Worm (Caenorhabditis elegans) whole organism, mixed stage, embryonic: Measurements from ENCODE around the gene srg-42.

Experiments used
- M03D4.4 ChIP-seq: sonication (generic microtip); optimal IDR thresholded peaks from 2 replicates; lab custom pipeline; 2017; ENCODE audit warnings: mild to moderate bottlenecking, missing genetic modification characterization, missing compliant biosample characterization
- bed-3 ChIP-seq: fragments of 200-800 bp; sonication (Bioruptor generic); optimal IDR thresholded peaks from 3 replicates; lab custom pipeline; 2018; ENCODE audit warnings: mild to moderate bottlenecking, missing genetic modification characterization, moderate library complexity, missing compliant biosample characterization
- blmp-1 ChIP-seq: fragments of 150-350 bp; optimal IDR thresholded peaks from 2 replicates; lab custom pipeline; 2014; ENCODE audit warnings: missing biosample characterization, missing genetic modification characterization
- ceh-39 ChIP-seq: fragments of 150-350 bp; optimal IDR thresholded peaks from 2 replicates; lab custom pipeline; 2014; ENCODE audit warnings: missing biosample characterization, missing genetic modification characterization
- ceh-43 ChIP-seq: fragments of 200-800 bp; sonication (Bioruptor generic); optimal IDR thresholded peaks from 2 replicates; lab custom pipeline; 2018; ENCODE audit warnings: mild to moderate bottlenecking, missing genetic modification characterization, moderate library complexity, missing compliant biosample characterization
- ceh-83 ChIP-seq: fragments of 200-800 bp; sonication (Bioruptor generic); optimal IDR thresholded peaks from 2 replicates; lab custom pipeline; 2018; ENCODE audit warnings: mild to moderate bottlenecking, missing genetic modification characterization, missing compliant biosample characterization
- ces-1 ChIP-seq: fragments of 150-350 bp; optimal IDR thresholded peaks from 2 replicates; lab custom pipeline; 2014; ENCODE audit warnings: missing biosample characterization, missing genetic modification reagents, missing genetic modification characterization
- cnd-1 ChIP-seq: fragments of 200-800 bp; sonication (Bioruptor generic); optimal IDR thresholded peaks from 2 replicates; lab custom pipeline; 2018; ENCODE audit warnings: mild to moderate bottlenecking, missing genetic modification characterization, missing compliant biosample characterization
- elt-1 ChIP-seq: sonication (generic microtip); optimal IDR thresholded peaks from 2 replicates; lab custom pipeline; 2017; ENCODE audit warnings: missing genetic modification characterization, mild to moderate bottlenecking, missing compliant biosample characterization, antibody characterized with exemption, moderate library complexity, borderline replicate concordance; ENCODE audit not compliant: insufficient read depth
- elt-3 ChIP-seq: fragments of 150-350 bp; optimal IDR thresholded peaks from 2 replicates; lab custom pipeline; 2014; ENCODE audit warnings: missing biosample characterization, missing genetic modification characterization
- ham-2 ChIP-seq: fragments of 200-800 bp; sonication (Bioruptor generic); optimal IDR thresholded peaks from 2 replicates; lab custom pipeline; 2018; ENCODE audit warnings: mild to moderate bottlenecking, missing genetic modification characterization, missing compliant biosample characterization
- lin-13 ChIP-seq: fragments of 150-350 bp; optimal IDR thresholded peaks from 2 replicates; lab custom pipeline; 2014; ENCODE audit warnings: missing biosample characterization, missing genetic modification characterization
- lin-32 ChIP-seq: fragments of 200-800 bp; sonication (Bioruptor generic); optimal IDR thresholded peaks from 2 replicates; lab custom pipeline; 2018; ENCODE audit warnings: mild to moderate bottlenecking, missing genetic modification characterization, missing compliant biosample characterization
- lsy-2 ChIP-seq: fragments of 150-350 bp; optimal IDR thresholded peaks from 2 replicates; lab custom pipeline; 2014; ENCODE audit warnings: missing biosample characterization, missing genetic modification characterization
- mls-2 ChIP-seq: sonication (generic microtip); optimal IDR thresholded peaks from 2 replicates; lab custom pipeline; 2016; ENCODE audit warnings: mild to moderate bottlenecking, missing genetic modification characterization, moderate library complexity, missing compliant biosample characterization
- nhr-12 ChIP-seq: fragments of 150-350 bp; optimal IDR thresholded peaks from 2 replicates; lab custom pipeline; 2014; ENCODE audit warnings: missing biosample characterization, missing genetic modification characterization
- nhr-2 ChIP-seq: fragments of 150-350 bp; optimal IDR thresholded peaks from 2 replicates; lab custom pipeline; 2014; ENCODE audit warnings: missing biosample characterization, missing genetic modification characterization
- nhr-237 ChIP-seq: fragments of 150-350 bp; optimal IDR thresholded peaks from 2 replicates; lab custom pipeline; 2014; ENCODE audit warnings: missing biosample characterization, missing genetic modification characterization
- nhr-28 ChIP-seq: fragments of 150-350 bp; optimal IDR thresholded peaks from 2 replicates; lab custom pipeline; 2014; ENCODE audit warnings: missing biosample characterization, missing genetic modification characterization
- nhr-76 ChIP-seq: sonication (generic microtip); optimal IDR thresholded peaks from 2 replicates; lab custom pipeline; 2017; ENCODE audit warnings: missing biosample characterization, missing genetic modification characterization
- pha-4 ChIP-seq: fragments of 150-350 bp; optimal IDR thresholded peaks from 2 replicates; lab custom pipeline; 2018; ENCODE audit warnings: missing biosample characterization, missing genetic modification reagents, missing genetic modification characterization
- sem-2 ChIP-seq: fragments of 200-800 bp; sonication (Bioruptor generic); optimal IDR thresholded peaks from 2 replicates; lab custom pipeline; 2018; ENCODE audit warnings: mild to moderate bottlenecking, missing genetic modification characterization, missing compliant biosample characterization
- snpc-4 ChIP-seq: fragments of 150-350 bp; optimal IDR thresholded peaks from 2 replicates; lab custom pipeline; 2014; ENCODE audit warnings: missing biosample characterization, missing genetic modification characterization
- sptf-1 ChIP-seq: sonication (generic microtip); optimal IDR thresholded peaks from 2 replicates; lab custom pipeline; 2017; ENCODE audit warnings: mild to moderate bottlenecking, missing genetic modification characterization, moderate library complexity, missing compliant biosample characterization
- tbx-8 ChIP-seq: fragments of 200-800 bp; sonication (Bioruptor generic); optimal IDR thresholded peaks from 2 replicates; lab custom pipeline; 2018; ENCODE audit warnings: mild to moderate bottlenecking, missing genetic modification characterization, moderate library complexity, missing compliant biosample characterization
- unc-120 ChIP-seq: sonication (generic microtip); optimal IDR thresholded peaks from 2 replicates; lab custom pipeline; 2017; ENCODE audit warnings: missing genetic modification characterization, missing compliant biosample characterization; ENCODE audit not compliant: poor library complexity, severe bottlenecking
- zip-8 ChIP-seq: fragments of 150-350 bp; optimal IDR thresholded peaks from 2 replicates; lab custom pipeline; 2014; ENCODE audit warnings: missing biosample characterization, missing genetic modification characterization
- ztf-11 ChIP-seq: fragments of 150-350 bp; optimal IDR thresholded peaks from 2 replicates; lab custom pipeline; 2014; ENCODE audit warnings: missing biosample characterization, missing genetic modification characterization

srg-42 gene

ce11 chrV:11157947-11158346 is at the start of gene srg-42:
TSS of gene srg-42 (minus strand) at chrV:11158047.
- TF ChIP-seq blmp-1 (tag; lab: Kevin White, UChicago), result no peak
- TF ChIP-seq ztf-11, result no peak
- TF ChIP-seq ceh-43 (GFP tag; lab: Kevin White, UChicago), result no peak
- no peak for TF ChIP-seq lin-13 (tag; lab: Kevin White, UChicago)

ce11 chrV:11206467-11206866 is 48.6 kb upstream of the srg-42 start:
- TF ChIP-seq nhr-2 (tag; lab: Kevin White, UChicago) (peak; percentile 85), zip-8 (peak; percentile 93), unc-120 (tag; lab: Kevin White, UChicago) (no peak)

ce11 chrV:11204452-11204851 is 46.6 kb upstream of the srg-42 start:
- TF ChIP-seq ceh-83 (GFP tag; lab: Kevin White, UChicago), result no peak
- TF ChIP-seq sptf-1 (tag; lab: Kevin White, UChicago), result no peak
- no peak for TF ChIP-seq snpc-4 (tag; lab: Kevin White, UChicago)
- no peak for TF ChIP-seq lsy-2
- no peak for TF ChIP-seq cnd-1
- no peak for TF ChIP-seq nhr-237 (tag; lab: Kevin White, UChicago)
- TF ChIP-seq lin-32 (GFP tag; lab: Kevin White, UChicago), result no peak
- no peak for TF ChIP-seq sem-2 (GFP tag; lab: Kevin White, UChicago)
- TF ChIP-seq nhr-76 (tag; lab: Kevin White, UChicago), result no peak
- no peak for TF ChIP-seq lin-13 (tag; lab: Kevin White, UChicago)
- TF ChIP-seq unc-120 (tag; lab: Kevin White, UChicago), result no peak
- no peak for TF ChIP-seq zip-8
- TF ChIP-seq nhr-12, result no peak
- no peak for TF ChIP-seq nhr-28 (tag; lab: Kevin White, UChicago)
- no peak for TF ChIP-seq elt-1
- TF ChIP-seq ham-2 (GFP tag; lab: Kevin White, UChicago), result no peak
- TF ChIP-seq nhr-2 (tag; lab: Kevin White, UChicago), result no peak
- no peak for TF ChIP-seq ceh-43 (GFP tag; lab: Kevin White, UChicago)

ce11 chrV:11201826-11202565 is 44.1 kb upstream of the srg-42 start, which contains the start of gene K10D6.4:
TSS of gene K10D6.4 (plus strand) at chrV:11201925.
- TF ChIP-seq M03D4.4 (tag; lab: Kevin White, UChicago) (no peak), pha-4 (tag; lab: Kevin White, UChicago) (no peak), ceh-39 (tag; lab: Kevin White, UChicago) (no peak), ces-1 (no peak), ceh-43 (GFP tag; lab: Kevin White, UChicago) (no peak), ham-2 (GFP tag; lab: Kevin White, UChicago) (no peak), nhr-12 (no peak), unc-120 (tag; lab: Kevin White, UChicago) (no peak), mls-2 (tag; lab: Kevin White, UChicago) (no peak), cnd-1 (no peak)
- TF ChIP-seq, all 35 proteins: peak for 0

DNA sequence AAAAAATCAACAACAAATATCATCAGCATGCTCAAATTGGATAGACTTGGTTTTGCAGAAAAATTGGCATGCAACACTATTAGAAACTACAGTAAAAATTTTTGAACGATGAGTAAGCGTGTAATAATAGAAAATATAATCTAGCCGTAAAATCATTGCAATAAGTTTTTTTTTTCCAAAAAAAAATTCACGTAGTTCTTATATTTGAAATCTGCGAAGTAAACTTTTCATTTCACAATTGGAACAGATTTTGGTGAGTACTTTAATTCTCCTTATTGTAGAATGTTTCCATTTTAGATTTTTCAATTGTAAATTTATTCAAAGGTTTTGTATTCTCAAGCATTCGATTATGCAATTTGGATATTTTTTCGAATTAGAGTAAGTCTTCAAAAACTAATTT is 42.5 kb upstream of the srg-42 start, which contains the start of gene K10D6.3:
K10D6.3 (plus strand) TSS at position 301 of the 400 bp plus-strand sequence.
- no peak for TF ChIP-seq nhr-2 (tag; lab: Kevin White, UChicago)
- TF ChIP-seq lsy-2, result no peak
- TF ChIP-seq blmp-1 (tag; lab: Kevin White, UChicago), result no peak
- TF ChIP-seq sem-2 (GFP tag; lab: Kevin White, UChicago), result no peak
- TF ChIP-seq bed-3 (GFP tag; lab: Kevin White, UChicago), result no peak
- no peak for TF ChIP-seq ham-2 (GFP tag; lab: Kevin White, UChicago)
- no peak for TF ChIP-seq ces-1
- no peak for TF ChIP-seq elt-3
- no peak for TF ChIP-seq sptf-1 (tag; lab: Kevin White, UChicago)
- no peak for TF ChIP-seq nhr-76 (tag; lab: Kevin White, UChicago)
- TF ChIP-seq ztf-11, result no peak
- TF ChIP-seq lin-13 (tag; lab: Kevin White, UChicago), result no peak
- no peak for TF ChIP-seq unc-120 (tag; lab: Kevin White, UChicago)
- TF ChIP-seq zip-8, result no peak
- no peak for TF ChIP-seq M03D4.4 (tag; lab: Kevin White, UChicago)
- TF ChIP-seq tbx-8, result no peak
- no peak for TF ChIP-seq nhr-237 (tag; lab: Kevin White, UChicago)
- no peak for TF ChIP-seq ceh-43 (GFP tag; lab: Kevin White, UChicago)
